Fruit fly (Drosophila melanogaster): ENCODE results near the gene Bmcp.

Gene Bmcp

DNA sequence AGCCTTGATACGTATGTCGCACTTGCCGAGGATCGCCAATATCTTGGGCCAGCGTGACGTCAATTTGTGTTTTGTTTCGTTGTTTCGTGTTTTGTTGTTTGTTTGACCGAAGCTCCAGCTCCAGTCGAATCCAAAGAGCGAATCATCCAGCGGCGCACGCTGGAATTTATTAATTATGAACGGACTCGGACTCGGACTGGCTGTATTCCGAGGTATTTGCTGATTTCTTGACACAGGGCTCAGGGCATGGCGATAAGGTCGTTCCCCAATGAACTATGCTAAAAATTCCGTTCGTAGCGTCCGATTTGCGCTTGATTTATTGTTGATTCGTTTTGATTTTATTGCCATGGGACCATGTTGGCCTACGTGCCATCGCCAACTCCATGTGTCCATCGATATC is 3.8 kb upstream of the Bmcp start:
- TF ChIP-seq psq (optimal IDR thresholded peaks at IDR 0.05), result no peak
- TF ChIP-seq Dll (optimal IDR thresholded peaks at IDR 0.05), result no peak
- no peak for TF ChIP-seq CG8478 (optimal IDR thresholded peaks at IDR 0.05)
- TF ChIP-seq EcR (GFP tag; optimal IDR thresholded peaks at IDR 0.05), result no peak
- no peak for TF ChIP-seq usp (GFP tag; optimal IDR thresholded peaks at IDR 0.05)
- no peak for TF ChIP-seq pan (optimal IDR thresholded peaks at IDR 0.05)

DNA sequence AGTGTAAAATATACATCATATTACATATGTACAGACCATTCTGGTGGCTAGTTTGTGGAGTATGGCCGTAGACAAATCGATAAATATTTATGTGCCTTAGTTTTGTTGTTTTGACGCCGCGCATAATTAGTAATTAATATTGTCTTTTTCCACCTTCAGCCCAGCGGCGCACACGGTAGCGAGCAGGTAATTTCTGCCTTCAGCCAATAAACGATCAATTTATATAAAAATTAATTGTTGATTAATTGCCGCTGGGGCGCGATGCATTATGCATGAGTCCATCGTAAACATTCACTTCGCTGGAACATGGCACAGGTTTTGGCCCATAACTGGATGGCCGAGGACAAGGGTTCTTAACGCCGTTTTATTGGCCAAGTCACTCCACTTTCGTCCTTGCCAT is 3.4 kb upstream of the Bmcp start:
- no peak for TF ChIP-seq Dll (optimal IDR thresholded peaks at IDR 0.05)

DNA sequence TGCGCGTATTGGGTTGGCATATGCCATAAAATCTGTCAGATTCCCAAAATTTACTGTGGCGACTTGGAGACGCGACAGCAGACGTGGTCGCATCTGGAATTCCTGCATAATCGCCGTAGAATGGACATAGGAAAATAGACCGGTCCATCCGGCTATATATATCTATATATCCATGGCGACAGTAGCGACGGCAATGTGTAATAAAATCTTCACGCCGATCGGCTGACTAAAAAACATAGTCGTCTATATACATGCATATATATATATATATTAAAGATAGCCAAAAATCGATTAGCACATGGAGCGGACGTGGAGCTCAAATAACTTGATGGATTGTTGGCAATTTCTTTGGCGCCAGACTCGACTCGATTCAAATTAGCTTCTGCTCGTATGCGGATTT is 2.7 kb upstream of the Bmcp start:
- TF ChIP-seq psq (optimal IDR thresholded peaks at IDR 0.05) (no peak), CG8478 (optimal IDR thresholded peaks at IDR 0.05) (no peak), usp (GFP tag; optimal IDR thresholded peaks at IDR 0.05) (no peak), Dll (optimal IDR thresholded peaks at IDR 0.05) (no peak), pan (optimal IDR thresholded peaks at IDR 0.05) (no peak), EcR (GFP tag; optimal IDR thresholded peaks at IDR 0.05) (no peak)

DNA sequence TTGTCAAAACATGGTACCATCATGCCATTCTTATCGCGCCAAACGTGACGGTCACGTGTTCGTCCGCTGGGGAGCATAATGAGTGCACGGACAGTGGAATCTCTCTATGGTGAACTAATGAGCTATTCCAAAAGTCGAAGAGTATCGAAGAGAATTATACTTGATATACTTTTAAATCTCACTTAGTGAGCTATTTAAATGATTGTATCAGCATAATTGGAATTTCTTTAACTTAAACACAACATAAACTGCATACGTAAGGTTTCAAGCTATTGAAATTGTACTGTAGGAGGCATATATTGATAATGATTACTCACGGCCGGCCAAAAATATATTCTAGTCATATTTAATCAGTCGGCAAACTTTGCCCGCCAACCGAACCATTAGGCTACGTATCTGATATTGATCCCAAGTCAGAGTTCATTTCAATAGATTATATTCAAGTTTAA is 788 bp downstream of the Bmcp start:
- TF ChIP-seq CG8478 (optimal IDR thresholded peaks at IDR 0.05), result no peak
- no peak for TF ChIP-seq EcR (GFP tag; optimal IDR thresholded peaks at IDR 0.05)
- no peak for TF ChIP-seq usp (GFP tag; optimal IDR thresholded peaks at IDR 0.05)
- no peak for TF ChIP-seq Dll (optimal IDR thresholded peaks at IDR 0.05)
- no peak for TF ChIP-seq psq (optimal IDR thresholded peaks at IDR 0.05)
- TF ChIP-seq pan (optimal IDR thresholded peaks at IDR 0.05), result no peak

DNA sequence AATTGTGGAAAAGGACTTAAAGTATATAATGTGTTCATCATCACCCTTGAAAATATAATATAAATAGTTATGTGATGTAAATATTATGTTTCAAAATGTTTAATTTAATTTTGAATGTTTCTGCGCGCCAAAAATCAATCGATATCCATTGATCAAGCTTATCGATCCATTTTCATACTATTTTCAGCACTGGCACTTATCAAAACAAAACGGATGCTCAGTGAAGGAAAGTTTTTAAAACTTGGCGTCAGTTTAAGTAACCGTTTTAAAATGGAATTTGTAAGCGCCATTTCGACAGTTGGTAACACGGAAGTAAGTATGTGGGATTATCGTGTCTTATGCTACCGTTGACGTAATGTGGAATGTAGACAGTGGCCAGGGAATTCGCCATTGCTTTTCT is 7.4 kb downstream of the Bmcp start, which contains the start of gene sunn:
sunn (plus strand) TSS at position 202 of the 400 bp plus-strand sequence.
- TF ChIP-seq usp (GFP tag; optimal IDR thresholded peaks at IDR 0.05), result no peak
- no peak for TF ChIP-seq CG8478 (optimal IDR thresholded peaks at IDR 0.05)
- TF ChIP-seq pan (optimal IDR thresholded peaks at IDR 0.05), result no peak
- TF ChIP-seq Dll (optimal IDR thresholded peaks at IDR 0.05), result no peak
- no peak for TF ChIP-seq EcR (GFP tag; optimal IDR thresholded peaks at IDR 0.05)
- no peak for TF ChIP-seq psq (optimal IDR thresholded peaks at IDR 0.05)

DNA sequence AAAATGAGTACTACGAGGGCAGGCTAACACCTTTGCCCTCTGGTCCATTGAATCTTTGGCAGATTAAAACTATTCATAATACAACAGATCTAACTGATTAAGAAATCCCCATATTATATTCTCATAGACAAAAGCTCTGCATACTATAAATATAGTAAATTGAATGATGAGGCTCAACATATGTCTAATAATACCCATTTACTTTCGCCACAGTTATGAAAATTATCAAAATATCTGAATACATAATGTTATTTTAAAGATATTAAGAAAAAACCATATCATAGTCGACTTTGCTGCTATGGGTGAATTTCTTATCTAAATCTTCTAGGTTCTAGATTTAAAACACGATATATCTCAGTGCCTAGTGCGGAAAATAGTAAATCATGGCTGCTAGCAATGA is 11.1 kb downstream of the Bmcp start, which contains the start of gene CG32087:
CG32087 (plus strand) TSS at position 301 of the 400 bp plus-strand sequence.
- TF ChIP-seq Dll (optimal IDR thresholded peaks at IDR 0.05), result no peak

DNA sequence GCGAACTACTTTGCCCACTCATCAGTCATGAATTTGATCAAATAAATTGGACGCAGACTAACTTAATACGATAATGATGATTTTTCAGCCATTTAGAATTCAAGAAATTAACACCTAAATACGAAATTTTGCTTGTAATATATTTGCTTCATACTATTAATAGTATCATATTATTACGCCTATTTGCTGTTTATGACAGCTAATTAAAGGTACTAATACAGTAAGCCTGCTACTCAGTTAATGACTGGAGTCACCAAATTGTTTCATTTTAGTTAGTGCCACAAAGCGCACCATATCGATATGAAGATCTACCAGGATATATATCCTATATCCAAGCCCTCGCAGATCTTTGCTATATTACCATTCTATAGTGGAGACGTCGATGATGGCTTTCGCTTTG is 30.3 kb downstream of the Bmcp start, which contains the start of gene Gr68a:
Gr68a (plus strand) TSS at position 301 of the 400 bp plus-strand sequence.
- no peak for TF ChIP-seq CG8478 (optimal IDR thresholded peaks at IDR 0.05)
- TF ChIP-seq Dll (optimal IDR thresholded peaks at IDR 0.05), result no peak
- TF ChIP-seq usp (GFP tag; optimal IDR thresholded peaks at IDR 0.05), result no peak
- no peak for TF ChIP-seq EcR (GFP tag; optimal IDR thresholded peaks at IDR 0.05)
- no peak for TF ChIP-seq pan (optimal IDR thresholded peaks at IDR 0.05)
- TF ChIP-seq psq (optimal IDR thresholded peaks at IDR 0.05), result no peak

DNA sequence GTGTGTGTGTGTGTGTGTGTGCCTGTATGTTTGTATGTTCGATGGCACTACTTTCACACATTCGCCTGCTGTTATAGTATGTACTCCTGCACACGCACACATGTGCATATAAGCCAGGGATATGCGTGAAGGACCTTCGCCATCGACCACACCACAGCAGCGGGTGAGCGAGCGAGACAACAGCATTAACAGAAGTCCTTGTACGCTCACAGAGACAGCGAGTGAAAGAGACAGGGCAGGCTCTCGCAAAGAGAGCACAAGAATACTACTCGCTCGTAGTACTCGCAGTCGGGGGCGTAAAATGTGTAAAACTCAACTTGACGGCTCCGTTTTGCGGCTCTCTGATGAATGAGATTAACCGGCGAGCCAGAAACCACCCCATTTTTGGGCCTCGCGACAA is 44.2 kb downstream of the Bmcp start:
- TF ChIP-seq usp (GFP tag; optimal IDR thresholded peaks at IDR 0.05), result no peak
- TF ChIP-seq Dll (optimal IDR thresholded peaks at IDR 0.05), result no peak
- TF ChIP-seq psq (optimal IDR thresholded peaks at IDR 0.05), result no peak
- TF ChIP-seq EcR (GFP tag; optimal IDR thresholded peaks at IDR 0.05), result no peak
- no peak for TF ChIP-seq CG8478 (optimal IDR thresholded peaks at IDR 0.05)
- TF ChIP-seq pan (optimal IDR thresholded peaks at IDR 0.05), result no peak

DNA sequence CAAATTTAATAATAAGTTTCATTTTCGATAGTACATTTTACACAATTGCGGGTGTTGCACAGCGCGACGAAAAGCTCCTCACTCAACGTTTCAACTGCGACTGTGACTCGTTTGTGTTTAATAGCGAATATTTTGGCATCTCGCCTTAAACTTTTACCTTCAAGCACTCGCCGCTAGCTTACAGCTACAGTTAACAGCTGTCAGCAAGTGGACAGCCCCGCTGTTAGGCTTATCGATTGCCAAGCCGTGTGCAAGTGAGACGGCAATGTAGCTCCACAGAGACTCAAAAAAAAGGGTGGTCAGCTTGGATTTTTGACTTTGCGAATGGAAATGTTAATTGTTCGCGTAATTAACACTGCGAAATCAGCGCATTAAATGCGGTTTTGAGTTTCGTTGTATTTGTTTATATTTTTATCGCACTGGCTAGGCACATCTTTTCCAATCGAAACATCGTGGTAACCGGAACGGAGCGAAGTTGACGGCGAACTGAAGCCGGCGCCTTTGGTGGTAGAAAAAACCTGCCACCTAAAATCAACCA is 45.0 kb downstream of the Bmcp start, which contains the start of gene loaf:
loaf (minus strand) TSS at position 488 of the 538 bp plus-strand sequence.
- TF ChIP-seq CG8478 (optimal IDR thresholded peaks at IDR 0.05), result no peak
- TF ChIP-seq usp (GFP tag; optimal IDR thresholded peaks at IDR 0.05), result no peak

DNA sequence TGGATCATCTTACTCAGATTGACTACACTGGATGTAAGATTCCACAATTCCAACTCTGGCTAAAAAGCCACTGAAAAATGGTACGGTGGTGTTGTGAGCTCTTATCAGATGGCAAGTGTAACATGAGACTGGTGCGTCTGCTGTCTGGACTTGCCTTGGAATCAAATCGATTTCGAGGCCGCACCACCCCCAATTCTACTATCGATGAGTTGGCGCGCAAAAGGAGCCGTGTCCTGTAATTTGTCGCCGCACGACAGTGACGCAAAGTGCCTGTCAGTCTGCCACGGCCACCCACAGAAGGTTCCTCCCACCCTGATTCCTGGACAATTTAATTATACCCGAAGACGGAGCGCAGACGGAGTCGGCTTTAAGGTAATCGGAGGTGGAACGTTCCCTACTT is 45.8 kb downstream of the Bmcp start:
- TF ChIP-seq Dll (optimal IDR thresholded peaks at IDR 0.05) (no peak), psq (optimal IDR thresholded peaks at IDR 0.05) (no peak), pan (optimal IDR thresholded peaks at IDR 0.05) (no peak), CG8478 (optimal IDR thresholded peaks at IDR 0.05) (no peak), usp (GFP tag; optimal IDR thresholded peaks at IDR 0.05) (no peak), EcR (GFP tag; optimal IDR thresholded peaks at IDR 0.05) (no peak)

DNA sequence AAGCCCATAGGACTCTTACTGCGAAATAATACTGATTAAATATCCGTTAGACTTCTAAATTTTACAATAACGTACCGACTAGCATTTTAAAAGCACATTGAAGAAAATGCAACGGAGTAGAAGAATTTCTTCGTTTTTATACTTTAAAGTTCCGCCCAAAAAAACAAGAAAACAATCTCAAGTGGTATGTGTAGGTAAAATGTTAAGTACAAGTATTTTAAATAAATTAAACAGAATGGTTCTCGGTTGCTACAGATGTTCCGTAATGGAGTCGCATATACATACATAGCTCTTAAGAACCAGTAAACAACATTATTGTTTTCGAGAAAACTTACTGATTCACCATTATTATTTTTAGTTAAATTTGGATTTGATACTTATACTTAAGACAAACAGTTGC is 51.3 kb downstream of the Bmcp start, which contains the start of gene Muc68D:
Muc68D (minus strand) TSS at position 101 of the 400 bp plus-strand sequence.
- TF ChIP-seq pan (optimal IDR thresholded peaks at IDR 0.05) (no peak), usp (GFP tag; optimal IDR thresholded peaks at IDR 0.05) (no peak), CG8478 (optimal IDR thresholded peaks at IDR 0.05) (no peak), psq (optimal IDR thresholded peaks at IDR 0.05) (no peak), EcR (GFP tag; optimal IDR thresholded peaks at IDR 0.05) (no peak), Dll (optimal IDR thresholded peaks at IDR 0.05) (no peak)

DNA sequence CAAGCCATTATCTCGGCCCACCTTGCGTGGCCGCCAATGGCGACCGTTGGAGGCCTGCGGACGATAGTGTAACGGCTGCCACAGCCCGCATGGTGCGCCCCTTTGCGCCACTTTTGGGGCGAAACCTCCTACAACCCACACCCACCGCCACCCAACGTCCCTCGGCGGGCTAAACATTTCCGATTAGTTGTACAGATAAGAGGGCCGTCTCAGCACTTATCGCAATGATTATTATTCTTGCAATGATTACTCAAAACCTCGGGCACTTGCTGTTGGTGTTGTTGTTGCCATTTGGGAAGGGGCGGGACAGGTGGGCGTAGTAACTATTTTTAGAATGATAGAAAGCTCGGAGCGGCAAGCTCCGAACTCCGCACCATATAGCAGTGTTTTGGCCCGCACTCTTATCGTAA is 51.9 kb downstream of the Bmcp start:
- TF ChIP-seq EcR (GFP tag; optimal IDR thresholded peaks at IDR 0.05) (no peak), psq (optimal IDR thresholded peaks at IDR 0.05) (no peak), Dll (optimal IDR thresholded peaks at IDR 0.05) (no peak), pan (optimal IDR thresholded peaks at IDR 0.05) (no peak), CG8478 (optimal IDR thresholded peaks at IDR 0.05) (no peak), usp (GFP tag; optimal IDR thresholded peaks at IDR 0.05) (no peak)

DNA sequence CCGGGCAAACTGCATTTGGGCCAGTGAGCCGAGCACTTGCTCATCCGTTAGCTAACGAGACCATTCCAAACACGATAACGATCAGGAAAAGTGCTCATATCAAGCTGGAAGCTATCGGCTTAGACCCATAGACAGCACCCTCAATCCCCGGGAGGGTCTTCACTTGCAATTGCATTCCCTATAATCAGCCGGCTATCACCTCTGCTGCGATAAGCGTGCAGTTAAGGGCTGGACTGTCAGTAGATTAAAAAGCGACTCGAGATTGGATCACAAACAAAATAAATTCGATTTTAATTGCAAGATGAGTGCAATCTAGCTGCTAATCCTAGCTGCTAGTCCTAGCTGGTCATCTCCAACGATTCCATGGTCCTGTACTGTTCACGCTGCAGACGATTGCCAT is 53.1 kb downstream of the Bmcp start:
- TF ChIP-seq pan (optimal IDR thresholded peaks at IDR 0.05) (no peak), EcR (GFP tag; optimal IDR thresholded peaks at IDR 0.05) (no peak), usp (GFP tag; optimal IDR thresholded peaks at IDR 0.05) (no peak), psq (optimal IDR thresholded peaks at IDR 0.05) (no peak), Dll (optimal IDR thresholded peaks at IDR 0.05) (no peak), CG8478 (optimal IDR thresholded peaks at IDR 0.05) (no peak)

Measured in whole organism.